Fruit fly (Drosophila melanogaster): ENCODE measurements around the gene ovm.

DNA sequence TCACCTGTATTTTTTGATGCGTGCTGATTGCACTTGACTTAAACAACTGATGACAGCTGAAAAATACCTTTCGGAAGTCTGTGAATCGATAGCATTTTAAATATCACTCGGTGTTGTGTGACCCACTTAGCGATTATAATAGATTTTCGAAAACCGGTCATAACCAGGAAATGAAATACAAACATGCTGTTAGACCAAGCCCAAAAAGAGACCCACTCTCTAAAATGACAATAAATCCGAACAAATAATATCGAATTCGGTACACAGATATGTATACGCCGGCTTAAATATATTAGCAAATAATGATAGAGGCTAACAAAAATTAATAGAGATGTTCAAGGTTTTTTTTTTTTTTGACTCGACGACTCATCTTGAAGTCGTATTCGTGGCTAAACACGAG is 34.9 kb upstream of the ovm start:
- no peak for TF ChIP-seq CG8478 (optimal IDR thresholded peaks at IDR 0.05)
- no peak for TF ChIP-seq CTCF (optimal IDR thresholded peaks at IDR 0.05)

All from S2 (cell line).